Worm (Caenorhabditis elegans) whole organism, L1 larva: ENCODE results near the gene C29H12.6.

Source experiments
- alr-1 ChIP-seq: fragments of 200-800 bp; sonication (Bioruptor generic); optimal IDR thresholded peaks from 2 replicates; lab custom pipeline; 2018; ENCODE audit warnings: borderline replicate concordance, mild to moderate bottlenecking, missing genetic modification characterization, missing compliant biosample characterization
- aly-2 ChIP-seq: fragments of 150-350 bp; optimal IDR thresholded peaks from 2 replicates; lab custom pipeline; 2014; ENCODE audit warnings: missing biosample characterization, missing genetic modification characterization
- ama-1 ChIP-seq: fragments of 150-350 bp; optimal IDR thresholded peaks from 2 replicates; lab custom pipeline; 2014
- ceh-8 ChIP-seq: fragments of 200-800 bp; sonication (Bioruptor generic); optimal IDR thresholded peaks from 2 replicates; lab custom pipeline; 2018; ENCODE audit warnings: mild to moderate bottlenecking, missing genetic modification characterization, moderate library complexity, missing compliant biosample characterization
- ceh-82 ChIP-seq, 3 experiments: fragments of 150-350 bp in 1 of 3; sonication (generic microtip) in 2 of 3; optimal IDR thresholded peaks; 2 replicates each; lab custom pipeline; 2014 to 2017; ENCODE audit warnings: missing biosample characterization in 3 of 3, missing genetic modification characterization in 3 of 3
- dsc-1 ChIP-seq: sonication (generic microtip); optimal IDR thresholded peaks from 2 replicates; lab custom pipeline; 2016; ENCODE audit warnings: mild to moderate bottlenecking, missing genetic modification characterization, missing compliant biosample characterization
- elt-3 ChIP-seq, 6 experiments: fragments of 150-350 bp in 1 of 6; sonication (generic microtip); optimal IDR thresholded peaks; 2 replicates each; lab custom pipeline; 2017 to 2018; ENCODE audit warnings: missing biosample characterization in 6 of 6, missing genetic modification characterization in 6 of 6, inconsistent platforms in 1 of 6
- fkh-10 ChIP-seq: sonication (generic microtip); optimal IDR thresholded peaks from 2 replicates; lab custom pipeline; 2017; ENCODE audit warnings: missing biosample characterization, missing genetic modification reagents, missing genetic modification characterization
- jun-1 ChIP-seq: fragments of 150-350 bp; optimal IDR thresholded peaks from 2 replicates; lab custom pipeline; 2014; ENCODE audit warnings: missing biosample characterization, missing genetic modification reagents, missing genetic modification characterization
- nhr-11 ChIP-seq: fragments of 150-350 bp; optimal IDR thresholded peaks from 2 replicates; lab custom pipeline; 2014; ENCODE audit warnings: missing biosample characterization, missing genetic modification characterization
- nhr-237 ChIP-seq: fragments of 150-350 bp; optimal IDR thresholded peaks from 2 replicates; lab custom pipeline; 2014; ENCODE audit warnings: missing biosample characterization, missing genetic modification characterization
- tbx-2 ChIP-seq: sonication (generic microtip); optimal IDR thresholded peaks from 2 replicates; lab custom pipeline; 2016; ENCODE audit warnings: missing genetic modification characterization, missing compliant biosample characterization
- ztf-4 ChIP-seq: fragments of 150-350 bp; optimal IDR thresholded peaks from 2 replicates; lab custom pipeline; 2014; ENCODE audit warnings: missing biosample characterization, missing genetic modification characterization

ce11 chrII:6149434-6149833 lies 31.4 kb upstream of the C29H12.6 start:
- TF ChIP-seq aly-2 (tag; lab: Kevin White, UChicago) (no peak), dsc-1 (tag; lab: Kevin White, UChicago) (no peak), nhr-237 (tag; lab: Kevin White, UChicago) (no peak), tbx-2 (no peak), ceh-8 (GFP tag; lab: Kevin White, UChicago) (no peak), nhr-11 (no peak), ceh-82 (tag; optimal IDR thresholded peaks at IDR 0.05; lab: Kevin White, UChicago) (peak in 1 of 3 experiments; percentile 9), ztf-4 (tag; lab: Kevin White, UChicago) (no peak), alr-1 (tag; lab: Kevin White, UChicago) (no peak), jun-1 (tag; lab: Kevin White, UChicago) (no peak), ama-1 (lab: Kevin White, UChicago) (no peak), elt-3 (tag; optimal IDR thresholded peaks at IDR 0.05; lab: Kevin White, UChicago) (no peak), fkh-10 (GFP tag; lab: Kevin White, UChicago) (peak; percentile 94)
